Fruit fly (Drosophila melanogaster) ovary, adult (tissue): ENCODE results near the gene Ahcy.
A peak's percentile ranks its signal among the peaks of the same experiment; 100 is the strongest.

ENCODE experiments used
- CG17801 ChIP-seq: fragments of 200-800 bp; optimal IDR thresholded peaks from 2 replicates; lab custom pipeline; 2019; ENCODE audit warnings: missing biosample characterization, mild to moderate bottlenecking, missing genetic modification characterization, moderate library complexity; ENCODE audit not compliant: partially characterized antibody

The Ahcy gene

DNA sequence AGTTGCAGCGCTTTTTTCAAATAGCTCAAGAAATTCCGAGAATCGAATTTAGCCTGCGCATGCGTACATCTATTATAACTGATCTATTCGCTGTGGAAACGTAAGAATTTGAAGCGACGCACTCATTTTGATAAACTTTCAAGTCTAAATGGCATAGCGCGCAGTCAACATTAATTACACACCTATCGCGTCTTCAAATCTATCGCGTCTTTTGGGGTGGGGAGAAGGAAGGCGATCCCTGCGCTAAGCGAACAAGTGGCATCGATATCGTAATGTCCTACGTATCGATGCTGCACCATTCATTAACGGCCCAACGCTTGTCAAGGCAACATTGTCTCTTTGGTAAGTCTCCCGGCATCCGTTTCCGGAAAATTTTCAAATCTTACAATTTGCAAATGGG lies 25.7 kb downstream of the Ahcy start, which contains the start of gene CG6324:
CG6324 (plus strand) TSS at position 301 of the 400 bp plus-strand sequence.
- no peak for TF ChIP-seq CG17801 (GFP tag; lab: Kevin White, UChicago)

DNA sequence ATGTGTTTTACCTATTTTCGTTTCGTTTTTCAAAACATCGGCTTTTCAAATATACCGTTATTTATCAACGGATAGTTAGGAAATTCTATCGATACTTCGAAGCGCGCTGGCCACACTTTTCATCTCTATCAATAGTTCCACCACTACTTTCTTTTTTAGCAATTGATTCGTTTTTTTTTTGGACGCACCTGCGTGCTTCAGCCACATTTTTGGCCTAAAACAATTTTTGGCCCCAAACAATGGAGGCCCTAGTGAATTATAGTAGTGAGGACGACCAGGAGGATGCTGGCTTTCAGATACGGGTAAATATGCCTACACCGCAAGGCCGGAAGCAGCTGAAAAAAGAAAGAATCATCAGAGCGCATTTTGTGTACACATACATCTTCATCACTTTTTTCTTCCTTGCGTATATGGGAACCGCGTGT lies 32.2 kb downstream of the Ahcy start, which contains the start of gene CG6340:
CG6340 (plus strand) TSS at position 139 of the 425 bp plus-strand sequence.
- peak; percentile 46 for TF ChIP-seq CG17801 (GFP tag; lab: Kevin White, UChicago)

DNA sequence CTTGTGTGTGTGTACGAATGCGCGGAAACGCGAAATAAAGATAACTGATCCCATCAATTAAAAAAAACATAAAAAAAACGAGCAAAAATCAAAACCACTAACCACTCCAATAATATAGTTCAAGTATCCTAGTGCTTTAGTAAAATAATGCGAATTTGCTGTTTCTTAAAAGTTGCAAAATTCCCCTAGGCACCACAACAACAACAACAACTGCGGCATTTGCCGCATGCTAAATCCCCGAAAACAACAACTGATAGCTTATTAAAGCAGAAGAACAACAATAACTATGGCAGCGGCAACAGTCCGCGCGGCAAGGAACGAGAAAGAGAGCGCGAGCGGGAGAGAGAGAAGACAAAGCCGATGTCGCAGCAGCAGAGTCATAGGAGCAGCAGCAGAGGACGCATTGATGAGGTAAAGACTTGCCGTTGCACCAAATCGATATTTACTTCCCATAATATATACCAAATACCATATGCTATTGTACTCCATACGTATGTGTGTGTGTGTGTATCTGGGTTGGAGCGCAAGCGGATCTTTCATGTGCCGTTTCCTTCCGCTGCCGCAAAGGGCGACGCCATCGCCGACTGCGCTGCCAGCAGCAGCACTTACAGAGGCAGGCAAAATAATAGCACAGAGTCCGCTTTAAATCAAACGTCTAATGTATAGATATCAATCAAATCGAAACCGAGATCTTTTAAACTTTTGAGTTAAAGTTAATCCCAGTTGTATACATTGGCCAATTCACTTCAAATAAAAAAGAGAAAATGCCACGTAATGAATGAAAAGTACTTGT lies 33.1 kb downstream of the Ahcy start:
- TF ChIP-seq CG17801 (GFP tag; lab: Kevin White, UChicago): no peak

DNA sequence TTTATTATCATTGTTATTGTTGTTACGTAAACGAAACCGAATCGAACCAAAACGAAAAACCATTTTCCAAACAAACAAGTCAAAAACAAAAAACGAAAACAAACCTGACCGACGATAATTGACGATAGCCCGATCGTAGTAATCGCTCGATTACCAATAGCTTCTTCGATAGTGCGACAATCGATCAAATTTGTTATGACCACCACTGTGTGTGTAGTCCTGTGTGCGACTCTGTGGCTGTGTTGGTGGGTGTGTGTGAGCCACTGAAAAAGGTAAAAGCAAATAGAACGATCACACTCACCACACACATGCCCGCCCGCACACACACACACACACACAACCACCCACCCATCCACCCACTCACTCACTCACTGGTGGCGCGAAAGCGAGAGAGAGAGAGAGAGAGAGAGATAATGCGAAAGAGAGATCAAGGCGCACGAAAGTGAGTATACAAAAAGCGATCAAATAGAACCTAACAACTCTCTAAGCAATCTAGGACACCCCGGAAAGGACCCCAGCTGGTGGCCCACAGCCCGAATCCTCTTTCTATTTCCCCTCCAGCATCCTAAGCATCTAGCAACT lies 34.5 kb downstream of the Ahcy start:
- peak; percentile 10 for TF ChIP-seq CG17801 (GFP tag; lab: Kevin White, UChicago)

DNA sequence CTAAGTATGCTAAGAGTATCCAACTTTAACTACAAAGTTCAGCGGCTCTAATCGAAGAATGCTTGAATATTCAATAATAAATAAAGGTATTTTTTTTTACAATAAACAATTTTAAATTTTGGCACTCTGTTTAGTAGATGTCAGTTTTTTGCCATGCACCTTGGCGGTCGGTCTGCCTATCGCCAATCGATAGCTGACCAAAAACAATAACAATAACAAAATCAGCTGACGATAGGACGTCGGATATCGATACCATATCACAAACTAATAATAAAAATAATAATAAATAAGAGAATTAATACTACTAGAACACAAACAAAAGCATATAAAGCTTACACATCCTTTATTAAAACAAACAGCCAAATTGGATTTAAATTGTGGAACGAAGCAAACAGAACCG lies 36.6 kb downstream of the Ahcy start, which contains the start of gene Gmap:
Gmap (plus strand) TSS at position 241 of the 400 bp plus-strand sequence.
- TF ChIP-seq CG17801 (GFP tag; lab: Kevin White, UChicago): peak; percentile 39

DNA sequence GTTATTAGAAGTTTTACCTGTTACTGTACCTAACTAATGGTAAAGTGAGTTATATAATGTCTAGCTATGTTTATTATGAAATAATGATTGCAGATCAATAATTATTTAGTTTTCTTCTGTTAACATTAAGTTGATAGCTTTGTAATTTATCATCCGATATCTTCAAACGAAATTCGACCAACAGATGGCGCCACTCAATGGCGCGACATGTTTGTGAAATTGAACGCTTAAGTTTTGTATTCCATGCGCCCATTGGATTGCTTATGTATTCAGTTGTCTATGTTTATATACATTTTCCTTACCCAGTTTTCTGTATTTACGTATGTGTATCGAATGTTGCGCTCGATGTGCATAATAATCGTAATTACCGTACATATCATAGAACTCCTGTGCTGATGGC lies 40.5 kb downstream of the Ahcy start:
- no peak for TF ChIP-seq CG17801 (GFP tag; lab: Kevin White, UChicago)

DNA sequence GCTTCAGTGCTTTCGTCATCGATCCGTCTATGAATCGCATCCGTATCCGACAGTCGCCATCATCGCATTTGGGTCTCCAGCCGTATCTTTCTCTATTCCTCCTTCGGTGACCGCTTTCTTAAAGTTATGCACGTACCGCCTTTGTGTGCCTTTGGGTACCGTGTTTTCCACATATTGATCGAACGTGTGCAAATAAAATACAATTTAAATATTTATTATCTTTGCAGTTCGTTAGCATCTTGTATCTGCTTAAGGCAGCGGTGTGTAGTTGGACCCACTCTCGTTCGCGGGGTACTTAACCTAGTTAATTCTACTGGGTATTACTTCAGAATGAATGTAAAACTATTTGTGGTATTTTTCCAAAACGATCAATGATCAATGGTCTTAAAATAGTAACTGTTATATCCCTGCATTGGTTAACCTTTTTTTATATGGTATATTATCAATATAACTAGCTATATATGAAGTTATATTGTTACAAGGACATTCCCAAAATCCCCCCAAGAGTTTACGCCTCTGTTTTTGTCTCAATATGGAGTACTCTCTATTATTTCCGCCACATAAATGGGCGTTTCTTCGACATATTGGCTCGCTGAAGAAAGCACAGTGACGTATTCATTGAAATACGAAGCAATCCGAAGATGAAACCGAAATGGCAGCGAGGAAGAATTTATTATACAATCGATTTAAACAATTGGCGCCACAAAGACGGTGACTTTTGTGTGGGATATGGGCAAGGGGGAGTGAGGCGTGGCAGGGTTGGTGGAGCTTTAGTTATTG lies 45.7 kb downstream of the Ahcy start:
- no peak for TF ChIP-seq CG17801 (GFP tag; lab: Kevin White, UChicago)

DNA sequence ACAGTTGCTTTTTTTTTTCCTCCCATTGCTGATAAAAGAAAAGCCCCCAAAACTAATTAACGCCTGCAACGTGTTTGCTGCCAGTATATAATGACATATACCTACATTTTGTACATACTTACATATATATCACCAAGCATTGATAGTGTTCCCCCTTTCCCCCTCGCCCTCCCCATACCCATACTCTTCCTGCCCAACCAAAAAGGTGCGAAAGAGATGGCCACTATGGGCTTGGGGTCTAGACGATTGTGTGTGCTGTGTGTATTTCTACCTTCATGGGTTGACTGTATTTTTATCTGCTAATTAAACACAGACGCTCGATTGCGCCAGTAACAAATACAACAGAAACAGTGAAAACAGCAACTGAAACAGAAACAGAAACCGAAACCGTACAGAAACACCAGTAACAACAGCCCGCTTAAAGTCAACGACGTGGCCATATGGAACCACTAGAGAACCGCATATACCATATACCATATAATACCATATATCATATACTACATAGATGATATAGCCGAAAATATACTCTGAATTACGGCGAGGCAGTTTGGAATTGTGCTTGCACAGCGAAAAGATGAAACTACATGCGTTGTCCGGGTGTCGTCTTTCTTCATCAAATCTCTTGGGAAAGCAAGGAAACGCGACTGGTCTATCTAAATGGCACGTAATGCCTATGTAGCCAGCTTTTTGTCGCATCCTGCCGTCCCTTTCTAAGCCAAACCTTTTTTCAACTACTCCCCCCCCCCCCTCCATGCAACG lies 46.8 kb downstream of the Ahcy start:
- TF ChIP-seq CG17801 (GFP tag; lab: Kevin White, UChicago): no peak

DNA sequence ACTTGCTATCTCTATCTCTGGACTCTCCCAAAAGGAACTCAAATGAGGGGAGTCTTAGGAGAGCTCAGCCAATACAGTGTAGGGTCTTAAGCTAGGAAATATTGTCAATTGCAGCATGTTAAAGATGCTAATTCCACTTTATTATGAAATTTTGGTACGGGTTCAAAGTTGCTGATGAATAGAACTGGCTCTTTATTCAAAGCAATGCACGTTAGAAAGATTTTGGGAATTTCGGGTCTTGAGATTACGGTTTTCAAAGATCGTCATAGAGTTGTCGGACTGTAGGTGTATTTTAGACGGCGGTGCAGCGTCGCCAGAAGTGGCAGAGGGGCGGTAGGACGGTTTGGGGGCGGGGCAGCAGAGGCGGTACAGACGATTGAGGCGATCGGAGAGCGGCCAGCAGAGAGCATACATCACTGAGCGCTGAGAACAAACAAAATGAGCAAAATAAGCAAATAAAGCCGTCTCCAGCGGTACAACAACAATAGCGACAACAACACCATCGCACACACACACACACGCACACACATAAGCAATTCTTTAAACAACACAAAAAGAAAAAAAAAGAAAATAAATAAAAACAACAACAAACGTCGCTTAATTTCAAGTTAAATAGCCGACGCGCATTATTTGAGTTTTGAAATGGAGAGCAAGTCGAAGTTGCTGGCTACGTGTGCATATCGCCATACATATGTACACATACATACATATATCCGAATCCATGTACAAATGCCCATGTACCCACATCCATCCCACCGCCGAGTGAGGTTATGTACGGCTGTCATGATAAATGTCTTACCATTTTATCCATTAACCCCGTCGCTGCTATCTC lies 47.6 kb downstream of the Ahcy start:
- TF ChIP-seq CG17801 (GFP tag; lab: Kevin White, UChicago): peak; percentile 80

DNA sequence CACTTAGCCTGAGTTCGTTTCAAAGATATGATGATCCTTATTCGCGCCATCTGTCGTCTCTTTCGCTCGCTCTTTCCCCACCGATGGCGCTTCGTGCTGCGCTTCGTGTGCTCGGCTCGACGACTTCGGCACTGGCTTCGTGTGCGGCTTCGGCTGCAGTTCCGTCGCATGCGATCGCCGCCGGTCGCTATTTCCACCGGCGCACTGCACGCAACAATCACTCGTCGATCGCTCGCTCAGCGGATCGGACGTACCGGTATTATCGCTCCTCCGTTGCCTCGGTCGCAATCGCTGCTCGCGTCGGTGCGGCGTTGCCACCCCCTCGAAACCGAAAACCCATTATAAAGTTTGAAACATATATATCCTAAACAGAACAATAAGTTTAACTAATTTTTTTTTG lies 48.7 kb downstream of the Ahcy start:
- peak; percentile 79 for TF ChIP-seq CG17801 (GFP tag; lab: Kevin White, UChicago)

DNA sequence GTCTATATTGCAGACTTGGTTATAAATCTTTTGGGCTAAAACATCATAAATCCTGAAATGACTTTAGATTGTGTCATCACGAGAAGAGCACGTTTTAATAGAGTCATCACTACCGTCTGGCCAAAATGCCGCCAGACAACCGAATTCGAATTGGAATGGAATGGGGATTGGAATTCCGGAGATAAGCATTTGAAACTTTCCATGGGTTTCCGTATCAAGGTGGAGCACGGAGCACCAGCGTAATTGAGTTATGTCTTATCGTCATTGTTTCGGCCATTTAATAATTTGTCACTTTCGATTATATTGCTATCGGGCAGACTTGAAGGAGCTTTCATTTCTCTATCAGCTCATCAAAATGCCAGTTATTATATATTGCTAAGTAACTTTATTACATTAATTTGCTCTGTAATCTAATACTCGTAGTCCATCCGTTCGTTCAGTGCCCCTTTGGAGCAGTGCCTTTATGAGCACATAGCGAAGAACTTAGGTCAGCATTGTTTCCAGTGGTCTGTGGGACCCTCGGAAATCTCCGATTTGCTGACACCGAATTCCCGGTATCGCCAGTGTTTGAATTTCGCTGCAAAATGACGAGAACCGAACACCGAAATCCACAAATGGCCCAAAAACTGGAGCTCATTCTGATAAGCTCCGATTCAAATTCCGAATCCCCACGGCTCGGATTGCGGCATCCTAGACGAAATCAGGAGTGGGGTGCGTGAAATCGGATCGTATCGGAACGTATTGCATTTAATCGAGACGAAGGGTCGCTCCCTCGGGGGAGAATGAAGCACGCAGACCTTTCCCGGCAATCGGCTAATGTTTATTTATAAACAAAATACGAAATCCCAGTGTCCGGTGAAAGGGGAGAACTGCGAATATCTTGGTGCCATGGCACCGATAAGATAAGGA lies 50.2 kb downstream of the Ahcy start:
- TF ChIP-seq CG17801 (GFP tag; lab: Kevin White, UChicago): no peak

DNA sequence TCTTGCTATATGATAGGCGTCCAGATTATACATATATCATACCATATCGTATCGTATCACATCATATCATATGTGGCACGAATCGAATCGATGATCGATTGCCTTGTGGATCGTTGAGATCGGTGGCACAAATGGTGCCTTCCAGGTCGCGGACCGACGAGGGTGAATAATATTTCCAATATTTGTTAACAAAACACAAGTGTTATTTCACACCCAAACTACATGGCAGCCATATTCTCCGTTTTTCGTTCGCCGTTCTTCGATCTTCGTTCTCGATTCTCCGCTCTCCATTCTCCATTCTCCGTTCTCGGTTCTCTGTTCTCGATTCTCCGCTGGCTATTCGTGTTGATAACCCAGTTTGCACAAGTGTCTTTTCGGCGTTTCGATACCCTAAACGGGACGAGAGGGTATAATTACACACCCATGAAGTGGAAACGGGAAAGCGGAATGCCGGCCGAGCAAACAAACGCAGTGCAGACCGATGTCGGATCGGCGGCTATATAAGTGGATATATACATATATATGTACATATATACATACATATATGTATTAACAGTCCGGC lies 51.7 kb downstream of the Ahcy start:
- no peak for TF ChIP-seq CG17801 (GFP tag; lab: Kevin White, UChicago)
